Fruit fly (Drosophila melanogaster) whole organism: ENCODE results near the gene Trm7-34.

Experiments
- CG8478 ChIP-seq: fragments of >200 bp; optimal IDR thresholded peaks from 2 replicates; lab custom pipeline; 2018; ENCODE audit warnings: inconsistent platforms
- pan ChIP-seq: fragments of >200 bp; optimal IDR thresholded peaks from 2 replicates; lab custom pipeline; 2017
- psq ChIP-seq: fragments of >200 bp; optimal IDR thresholded peaks from 2 replicates; lab custom pipeline; 2017
- usp ChIP-seq: fragments of >200 bp; optimal IDR thresholded peaks from 2 replicates; lab custom pipeline; 2017; ENCODE audit warnings: missing biosample characterization, missing genetic modification characterization, mixed read lengths

DNA sequence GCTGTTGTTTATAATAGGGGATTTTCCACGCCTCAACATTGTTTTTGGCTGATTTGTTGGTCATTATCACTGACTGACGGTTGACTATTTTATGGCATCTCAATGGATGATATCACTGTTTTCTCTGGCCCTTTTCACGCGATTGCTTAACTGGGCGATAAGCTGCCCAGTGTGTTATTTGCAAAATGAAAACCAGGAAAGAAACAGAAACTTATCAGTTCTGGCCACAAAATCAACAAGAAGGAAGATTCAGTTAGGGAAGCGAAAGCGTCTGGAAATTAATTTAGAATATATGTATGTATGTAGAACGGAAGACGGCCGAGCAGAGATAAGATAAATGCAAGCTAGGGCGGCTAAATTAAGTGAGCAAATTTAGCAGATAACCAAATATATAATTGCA, 48.3 kb upstream of the Trm7-34 start:
- TF ChIP-seq psq (no peak), CG8478 (lab: Kevin White, UChicago) (no peak), pan (lab: Kevin White, UChicago) (no peak), usp (GFP tag; lab: Kevin White, UChicago) (no peak)
